Worm (Caenorhabditis elegans) whole organism, L3 larva: ENCODE measurements around the gene hmg-1.1.

Experiments
- R02D3.7 ChIP-seq: fragments of 150-350 bp; optimal IDR thresholded peaks from 2 replicates; lab custom pipeline; 2014; ENCODE audit warnings: missing biosample characterization, missing genetic modification characterization
- ZK546.5 ChIP-seq: sonication (generic microtip); optimal IDR thresholded peaks from 2 replicates; lab custom pipeline; 2017; ENCODE audit warnings: missing biosample characterization, missing genetic modification characterization
- aly-2 ChIP-seq: fragments of 150-350 bp; optimal IDR thresholded peaks from 2 replicates; lab custom pipeline; 2014; ENCODE audit warnings: missing biosample characterization, missing genetic modification characterization
- ama-1 ChIP-seq: fragments of 150-350 bp; optimal IDR thresholded peaks from 2 replicates; lab custom pipeline; 2018
- ceh-16 ChIP-seq: sonication (generic microtip); optimal IDR thresholded peaks from 2 replicates; lab custom pipeline; 2017; ENCODE audit warnings: missing biosample characterization, missing genetic modification characterization
- ceh-28 ChIP-seq: fragments of 150-350 bp; optimal IDR thresholded peaks from 2 replicates; lab custom pipeline; 2014; ENCODE audit warnings: missing biosample characterization, missing genetic modification reagents, missing genetic modification characterization
- ceh-82 ChIP-seq: fragments of 150-350 bp; optimal IDR thresholded peaks from 2 replicates; lab custom pipeline; 2014; ENCODE audit warnings: missing biosample characterization, missing genetic modification characterization
- ceh-9 ChIP-seq: sonication (generic microtip); optimal IDR thresholded peaks from 2 replicates; lab custom pipeline; 2018; ENCODE audit warnings: missing biosample characterization, missing genetic modification characterization
- daf-12 ChIP-seq: fragments of 150-350 bp; optimal IDR thresholded peaks from 2 replicates; lab custom pipeline; 2014; ENCODE audit warnings: missing biosample characterization, missing genetic modification reagents, missing genetic modification characterization
- egl-27 ChIP-seq: sonication (generic microtip); optimal IDR thresholded peaks from 4 replicates; lab custom pipeline; 2017; ENCODE audit warnings: missing biosample characterization, missing genetic modification reagents, missing genetic modification characterization
- egl-5 ChIP-seq: fragments of 150-350 bp; optimal IDR thresholded peaks from 2 replicates; lab custom pipeline; 2017; ENCODE audit warnings: missing biosample characterization, missing genetic modification reagents, missing genetic modification characterization, inconsistent platforms
- elt-1 ChIP-seq: fragments of 150-350 bp; optimal IDR thresholded peaks from 2 replicates; lab custom pipeline; 2014; ENCODE audit warnings: missing biosample characterization, missing genetic modification characterization
- elt-2 ChIP-seq: sonication (generic microtip); optimal IDR thresholded peaks from 2 replicates; lab custom pipeline; 2016; ENCODE audit warnings: missing genetic modification reagents, mild to moderate bottlenecking, missing genetic modification characterization, missing compliant biosample characterization
- elt-3 ChIP-seq, 3 experiments: fragments of 150-350 bp in 1 of 3; sonication (generic microtip) in 2 of 3; optimal IDR thresholded peaks; 2 replicates in 2 of 3; 4 replicates in 1 of 3; lab custom pipeline; 2014 to 2017; ENCODE audit warnings: missing biosample characterization in 3 of 3, missing genetic modification characterization in 3 of 3
- eor-1 ChIP-seq, 2 experiments: fragments of 150-350 bp; optimal IDR thresholded peaks; 2 replicates each; lab custom pipeline; 2014 to 2018; ENCODE audit warnings: missing biosample characterization in 2 of 2, missing genetic modification characterization in 2 of 2
- fkh-10 ChIP-seq: sonication (generic microtip); optimal IDR thresholded peaks from 2 replicates; lab custom pipeline; 2017; ENCODE audit warnings: missing biosample characterization, missing genetic modification reagents, missing genetic modification characterization
- fkh-2 ChIP-seq: fragments of 150-350 bp; optimal IDR thresholded peaks from 2 replicates; lab custom pipeline; 2014; ENCODE audit warnings: missing biosample characterization, missing genetic modification reagents, missing genetic modification characterization
- fos-1 ChIP-seq: fragments of 150-350 bp; optimal IDR thresholded peaks from 2 replicates; lab custom pipeline; 2014; ENCODE audit warnings: missing biosample characterization, missing genetic modification characterization
- hmg-11 ChIP-seq: sonication (generic microtip); optimal IDR thresholded peaks from 2 replicates; lab custom pipeline; 2016; ENCODE audit warnings: missing genetic modification characterization, missing compliant biosample characterization
- jun-1 ChIP-seq: fragments of 150-350 bp; optimal IDR thresholded peaks from 2 replicates; lab custom pipeline; 2014; ENCODE audit warnings: missing biosample characterization, missing genetic modification reagents, missing genetic modification characterization
- lin-15B ChIP-seq: fragments of 150-350 bp; optimal IDR thresholded peaks from 2 replicates; lab custom pipeline; 2014; ENCODE audit warnings: missing biosample characterization, missing genetic modification characterization
- lin-39 ChIP-seq: fragments of 150-350 bp; optimal IDR thresholded peaks from 2 replicates; lab custom pipeline; 2018; ENCODE audit warnings: missing biosample characterization, missing genetic modification reagents, missing genetic modification characterization
- lsy-12 ChIP-seq: sonication (generic microtip); optimal IDR thresholded peaks from 2 replicates; lab custom pipeline; 2016; ENCODE audit warnings: mild to moderate bottlenecking, missing genetic modification characterization, missing compliant biosample characterization
- mdl-1 ChIP-seq: fragments of 150-350 bp; optimal IDR thresholded peaks from 2 replicates; lab custom pipeline; 2014; ENCODE audit warnings: missing biosample characterization, missing genetic modification characterization
- mml-1 ChIP-seq: fragments of 150-350 bp; sonication (generic microtip); optimal IDR thresholded peaks from 3 replicates; lab custom pipeline; 2014; ENCODE audit warnings: missing biosample characterization, missing genetic modification characterization
- nfya-1 ChIP-seq: sonication (generic microtip); optimal IDR thresholded peaks from 2 replicates; lab custom pipeline; 2017; ENCODE audit warnings: missing genetic modification characterization, mild to moderate bottlenecking, missing compliant biosample characterization, antibody characterized with exemption, moderate library complexity; ENCODE audit not compliant: insufficient read depth
- nhr-11 ChIP-seq: fragments of 150-350 bp; optimal IDR thresholded peaks from 2 replicates; lab custom pipeline; 2014; ENCODE audit warnings: missing biosample characterization, missing genetic modification characterization
- nhr-12 ChIP-seq: fragments of 150-350 bp; optimal IDR thresholded peaks from 2 replicates; lab custom pipeline; 2014; ENCODE audit warnings: missing biosample characterization, missing genetic modification characterization
- nhr-23 ChIP-seq: fragments of 150-350 bp; optimal IDR thresholded peaks from 2 replicates; lab custom pipeline; 2014; ENCODE audit warnings: missing biosample characterization, missing genetic modification reagents, missing genetic modification characterization
- nhr-237 ChIP-seq: fragments of 150-350 bp; optimal IDR thresholded peaks from 2 replicates; lab custom pipeline; 2014; ENCODE audit warnings: missing biosample characterization, missing genetic modification characterization
- nhr-25 ChIP-seq: sonication (generic microtip); optimal IDR thresholded peaks from 2 replicates; lab custom pipeline; 2017; ENCODE audit warnings: missing biosample characterization, missing genetic modification characterization
- nhr-28 ChIP-seq: fragments of 150-350 bp; optimal IDR thresholded peaks from 2 replicates; lab custom pipeline; 2014; ENCODE audit warnings: missing biosample characterization, missing genetic modification characterization
- nhr-43 ChIP-seq: sonication (generic microtip); optimal IDR thresholded peaks from 2 replicates; lab custom pipeline; 2016; ENCODE audit warnings: mild to moderate bottlenecking, missing genetic modification characterization, missing compliant biosample characterization; ENCODE audit not compliant: poor library complexity, severe bottlenecking
- nhr-67 ChIP-seq: fragments of 150-350 bp; optimal IDR thresholded peaks from 2 replicates; lab custom pipeline; 2014; ENCODE audit warnings: missing biosample characterization, missing genetic modification characterization
- nhr-76 ChIP-seq: fragments of 150-350 bp; sonication (generic microtip); optimal IDR thresholded peaks from 5 replicates; lab custom pipeline; 2014; ENCODE audit warnings: missing biosample characterization, missing genetic modification characterization
- nhr-77 ChIP-seq: fragments of 150-350 bp; optimal IDR thresholded peaks from 2 replicates; lab custom pipeline; 2014; ENCODE audit warnings: missing biosample characterization, missing genetic modification characterization
- pha-4 ChIP-seq: fragments of 150-350 bp; optimal IDR thresholded peaks from 2 replicates; lab custom pipeline; 2014; ENCODE audit warnings: missing biosample characterization, missing genetic modification reagents, missing genetic modification characterization
- pqm-1 ChIP-seq: fragments of 150-350 bp; optimal IDR thresholded peaks from 2 replicates; lab custom pipeline; 2017; ENCODE audit warnings: missing biosample characterization, missing genetic modification characterization, inconsistent platforms
- sea-2 ChIP-seq: fragments of 150-350 bp; sonication (generic microtip); optimal IDR thresholded peaks from 4 replicates; lab custom pipeline; 2014; ENCODE audit warnings: missing biosample characterization, missing genetic modification reagents, missing genetic modification characterization
- skn-1 ChIP-seq: fragments of 150-350 bp; optimal IDR thresholded peaks from 2 replicates; lab custom pipeline; 2014; ENCODE audit warnings: missing biosample characterization, missing genetic modification characterization
- snpc-4 ChIP-seq: fragments of 150-350 bp; optimal IDR thresholded peaks from 2 replicates; lab custom pipeline; 2014; ENCODE audit warnings: missing biosample characterization, missing genetic modification characterization
- tbx-2 ChIP-seq: sonication (generic microtip); optimal IDR thresholded peaks from 2 replicates; lab custom pipeline; 2016; ENCODE audit warnings: mild to moderate bottlenecking, missing genetic modification characterization, missing compliant biosample characterization
- unc-39 ChIP-seq: sonication (generic microtip); optimal IDR thresholded peaks from 4 replicates; lab custom pipeline; 2017; ENCODE audit warnings: missing biosample characterization, missing genetic modification characterization
- unc-62 ChIP-seq: fragments of 150-350 bp; sonication (generic microtip); optimal IDR thresholded peaks from 4 replicates; lab custom pipeline; 2014; ENCODE audit warnings: missing biosample characterization, missing genetic modification reagents, missing genetic modification characterization
- zag-1 ChIP-seq: fragments of 150-350 bp; optimal IDR thresholded peaks from 2 replicates; lab custom pipeline; 2014; ENCODE audit warnings: missing biosample characterization, missing genetic modification characterization
- ztf-11 ChIP-seq: fragments of 150-350 bp; optimal IDR thresholded peaks from 2 replicates; lab custom pipeline; 2014; ENCODE audit warnings: missing biosample characterization, missing genetic modification characterization
- ztf-4 ChIP-seq: fragments of 150-350 bp; optimal IDR thresholded peaks from 2 replicates; lab custom pipeline; 2014; ENCODE audit warnings: missing biosample characterization, missing genetic modification characterization

The hmg-1.1 gene

DNA sequence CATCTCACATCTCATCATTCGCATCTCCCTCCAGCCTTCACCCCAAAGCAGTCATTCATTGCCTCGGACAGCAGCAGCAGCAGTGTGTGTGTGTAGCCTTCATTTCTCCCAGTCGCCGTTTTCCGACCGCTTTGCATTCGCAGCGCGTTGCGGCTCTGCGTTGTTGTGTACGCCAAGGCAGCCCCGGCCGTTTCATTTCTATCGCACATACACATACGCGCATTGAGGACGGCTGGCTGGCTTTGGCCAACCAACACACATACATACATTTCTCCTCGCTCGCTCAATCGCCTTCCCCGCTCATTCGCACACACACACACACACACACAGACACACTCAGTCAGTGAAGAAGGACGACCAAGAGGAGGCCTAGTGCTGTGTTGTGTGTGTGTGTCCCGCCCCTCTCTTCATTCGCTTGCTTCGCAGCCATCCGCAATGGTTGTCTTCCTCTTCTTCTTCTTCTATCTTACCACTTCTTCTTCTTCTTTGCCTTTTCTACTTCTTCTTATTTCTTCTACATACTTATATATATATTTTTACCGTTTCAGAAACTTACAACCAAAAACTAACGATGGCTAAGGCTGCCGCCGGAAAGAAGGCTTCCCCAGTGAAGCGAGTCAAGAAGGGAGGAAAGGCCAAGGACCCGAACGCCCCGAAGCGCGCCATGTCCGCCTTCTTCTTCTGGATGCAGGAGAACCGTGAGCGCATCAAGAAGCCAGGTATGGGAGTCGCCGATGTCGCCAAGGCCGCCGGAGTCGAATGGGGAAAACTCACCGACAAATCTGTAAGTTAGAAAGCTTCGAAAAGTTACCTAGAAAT lies at the start of gene hmg-1.1:
hmg-1.1 (plus strand) TSS at position 549 of the 819 bp plus-strand sequence.
- TF ChIP-seq nhr-76, result no peak
- no peak for TF ChIP-seq unc-62 (GFP tag; lab: Kevin White, UChicago)
- no peak for TF ChIP-seq nhr-11 (tag; lab: Kevin White, UChicago)
- TF ChIP-seq daf-12 (tag; lab: Kevin White, UChicago), result no peak
- peak; percentile 18 for TF ChIP-seq elt-1 (tag; lab: Kevin White, UChicago)
- peak; percentile 9 for TF ChIP-seq skn-1 (tag; lab: Kevin White, UChicago)
- peak; percentile 65 for TF ChIP-seq pqm-1 (tag; lab: Kevin White, UChicago)
- TF ChIP-seq ZK546.5 (tag; lab: Kevin White, UChicago), result no peak
- TF ChIP-seq nhr-237 (tag; lab: Kevin White, UChicago), result no peak
- TF ChIP-seq lin-39 (tag; lab: Kevin White, UChicago), result peak; percentile 11
- TF ChIP-seq nhr-25, result peak; percentile 60
- TF ChIP-seq ztf-11 (tag; lab: Kevin White, UChicago), result no peak
- peak; percentile 0 for TF ChIP-seq egl-5
- peak in 1 of 3 experiments; percentile 17 for TF ChIP-seq elt-3 (tag; optimal IDR thresholded peaks at IDR 0.05; lab: Kevin White, UChicago)
- TF ChIP-seq nhr-12, result no peak
- peak; percentile 22 for TF ChIP-seq nhr-43 (tag; lab: Kevin White, UChicago)
- no peak for TF ChIP-seq ceh-9 (tag; lab: Kevin White, UChicago)
- peak; percentile 68 for TF ChIP-seq egl-27
- TF ChIP-seq mml-1 (tag; lab: Kevin White, UChicago), result no peak
- peak; percentile 96 for TF ChIP-seq hmg-11 (tag; lab: Kevin White, UChicago)
- no peak for TF ChIP-seq eor-1 (tag; optimal IDR thresholded peaks at IDR 0.05; lab: Kevin White, UChicago)
- peak; percentile 57 for TF ChIP-seq ama-1
- no peak for TF ChIP-seq ztf-4 (tag; lab: Kevin White, UChicago)
- peak; percentile 83 for TF ChIP-seq pha-4 (tag; lab: Kevin White, UChicago)
- peak; percentile 71 for TF ChIP-seq elt-2 (tag; lab: Kevin White, UChicago)
- TF ChIP-seq zag-1 (tag; lab: Kevin White, UChicago), result no peak
- no peak for TF ChIP-seq fkh-10 (GFP tag; lab: Kevin White, UChicago)
- TF ChIP-seq ceh-16 (tag; lab: Kevin White, UChicago), result no peak
- peak; percentile 59 for TF ChIP-seq lin-15B
- TF ChIP-seq ceh-28 (tag; lab: Kevin White, UChicago), result no peak
- TF ChIP-seq fos-1 (tag; lab: Kevin White, UChicago), result no peak
- TF ChIP-seq lsy-12 (tag; lab: Kevin White, UChicago), result peak; percentile 76
- no peak for TF ChIP-seq mdl-1
- no peak for TF ChIP-seq aly-2
- no peak for TF ChIP-seq nhr-28 (tag; lab: Kevin White, UChicago)
- TF ChIP-seq sea-2 (GFP tag; lab: Kevin White, UChicago), result peak; percentile 40
- TF ChIP-seq nhr-67 (tag; lab: Kevin White, UChicago), result no peak
- peak; percentile 85 for TF ChIP-seq nfya-1
- no peak for TF ChIP-seq unc-39
- peak; percentile 66 for TF ChIP-seq nhr-23 (tag; lab: Kevin White, UChicago)
- TF ChIP-seq snpc-4 (tag; lab: Kevin White, UChicago), result peak; percentile 58
- TF ChIP-seq ceh-82 (tag; lab: Kevin White, UChicago), result no peak
- TF ChIP-seq nhr-77 (tag; lab: Kevin White, UChicago), result no peak
- no peak for TF ChIP-seq fkh-2 (tag; lab: Kevin White, UChicago)
- TF ChIP-seq tbx-2 (tag; lab: Kevin White, UChicago), result peak; percentile 17
- TF ChIP-seq jun-1, result peak; percentile 59
- peak; percentile 35 for TF ChIP-seq R02D3.7
